Worm (Caenorhabditis elegans): ENCODE data around the gene ugt-19.

DNA sequence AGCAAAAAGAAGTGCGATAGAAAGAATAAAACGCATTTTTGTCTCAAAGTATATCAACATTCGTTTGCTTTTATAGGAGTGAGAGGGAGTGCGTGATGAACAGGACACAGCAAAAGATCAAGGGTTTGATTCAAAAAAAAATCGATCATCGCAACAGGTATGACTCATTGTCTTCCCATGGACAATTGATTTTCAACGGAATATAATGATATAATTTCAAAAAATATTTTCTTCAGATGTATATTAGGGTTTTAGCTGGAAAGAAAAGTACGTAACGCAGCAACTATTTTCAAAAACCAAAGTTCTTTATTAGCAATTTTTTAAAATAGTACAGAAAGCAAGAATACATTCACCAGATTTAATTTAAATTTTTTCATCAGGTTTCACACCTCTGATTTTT is 12.6 kb upstream of the ugt-19 start, which contains the start of gene K08B4.7:
- TF ChIP-seq him-1 (tag; optimal IDR thresholded peaks at IDR 0.05) (no peak), W03F9.2 (tag; optimal IDR thresholded peaks at IDR 0.05) (no peak), dao-5 (tag; optimal IDR thresholded peaks at IDR 0.05) (no peak)

All from whole organism, L4/young adult.